Fruit fly (Drosophila melanogaster): ENCODE results near the gene CG14662.
A peak's percentile ranks its signal among the peaks of the same experiment; 100 is the strongest.

CG14662 gene

DNA sequence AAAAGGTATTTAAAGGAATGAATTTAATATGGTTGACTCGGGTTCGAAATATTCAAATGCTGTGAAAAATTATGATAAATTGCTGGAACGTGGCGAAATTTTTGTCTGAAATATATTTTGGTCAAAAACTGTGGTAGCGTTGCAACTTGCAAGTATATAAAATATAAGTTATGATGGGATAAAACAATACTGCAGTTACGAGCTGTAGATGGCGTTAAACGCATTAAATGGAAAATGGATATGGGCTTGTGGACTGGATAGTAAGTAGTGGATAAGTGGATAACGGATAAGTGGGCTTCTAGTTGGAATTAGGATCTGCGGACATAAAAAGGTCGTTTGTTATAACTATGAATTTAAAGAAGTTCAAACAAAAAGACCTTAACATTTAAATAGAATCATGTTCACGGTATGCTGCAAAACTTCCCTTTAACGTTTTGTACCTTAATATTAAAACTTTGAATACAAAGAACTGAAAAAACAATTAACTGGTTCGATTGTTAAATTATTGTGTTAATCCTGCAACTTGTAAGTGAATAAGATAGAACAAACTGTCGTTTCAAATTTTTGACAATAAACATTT lies 14.7 kb downstream of the CG14662 start (continued):
- TF ChIP-seq CkIIα-i1 (GFP tag; IDR thresholded peaks at IDR 0.05) (no peak), gt (GFP tag; IDR thresholded peaks at IDR 0.05) (no peak), Gsc (GFP tag; IDR thresholded peaks at IDR 0.05) (no peak), Mes4 (GFP tag; optimal IDR thresholded peaks at IDR 0.05) (no peak), Sin3A (optimal IDR thresholded peaks at IDR 0.05) (no peak), CG1603 (tag; optimal IDR thresholded peaks at IDR 0.05) (peak; percentile 7), CG10979 (tag; optimal IDR thresholded peaks at IDR 0.05) (peak; percentile 7), lilli (GFP tag; optimal IDR thresholded peaks at IDR 0.05) (no peak), HLH4C (GFP tag; IDR thresholded peaks at IDR 0.05; ENCODE audit: partially characterized antibody) (no peak), corto (GFP tag; optimal IDR thresholded peaks at IDR 0.05) (no peak), CG3065 (GFP tag; optimal IDR thresholded peaks at IDR 0.05) (no peak), CG13424 (tag; optimal IDR thresholded peaks at IDR 0.05) (no peak), CG16813 (GFP tag; IDR thresholded peaks at IDR 0.05; ENCODE audit: partially characterized antibody) (no peak), CG11696 (GFP tag; IDR thresholded peaks at IDR 0.05) (0 out of 2 replicates have a peak, but pooled peaks have one; percentile 12), insv (GFP tag; optimal IDR thresholded peaks at IDR 0.05) (peak; percentile 74 to 97), CG2678 (tag; optimal IDR thresholded peaks at IDR 0.05) (no peak), Sox100B (GFP tag; optimal IDR thresholded peaks at IDR 0.05) (no peak), Dll (GFP tag; IDR thresholded peaks at IDR 0.05; ENCODE audit: partially characterized antibody) (no peak), klu (GFP tag; IDR thresholded peaks at IDR 0.05) (no peak), CG14014 (GFP tag; IDR thresholded peaks at IDR 0.05) (no peak), CG31388 (GFP tag; optimal IDR thresholded peaks at IDR 0.05) (no peak), sens (GFP tag) (peak; percentile 23), CG31365 (tag; optimal IDR thresholded peaks at IDR 0.05) (peak; percentile 87), Sry-δ (GFP tag; optimal IDR thresholded peaks at IDR 0.05) (no peak), HmgZ (tag; optimal IDR thresholded peaks at IDR 0.05) (no peak), D19A (tag; optimal IDR thresholded peaks at IDR 0.05) (no peak), Poxn (GFP tag; IDR thresholded peaks at IDR 0.05) (no peak), Atf3 (GFP tag; optimal IDR thresholded peaks at IDR 0.05) (no peak), CG7839 (tag; optimal IDR thresholded peaks at IDR 0.05) (no peak), Dek (tag; optimal IDR thresholded peaks at IDR 0.05) (no peak), CG2199 (GFP tag; IDR thresholded peaks at IDR 0.05) (peak; percentile 88)

DNA sequence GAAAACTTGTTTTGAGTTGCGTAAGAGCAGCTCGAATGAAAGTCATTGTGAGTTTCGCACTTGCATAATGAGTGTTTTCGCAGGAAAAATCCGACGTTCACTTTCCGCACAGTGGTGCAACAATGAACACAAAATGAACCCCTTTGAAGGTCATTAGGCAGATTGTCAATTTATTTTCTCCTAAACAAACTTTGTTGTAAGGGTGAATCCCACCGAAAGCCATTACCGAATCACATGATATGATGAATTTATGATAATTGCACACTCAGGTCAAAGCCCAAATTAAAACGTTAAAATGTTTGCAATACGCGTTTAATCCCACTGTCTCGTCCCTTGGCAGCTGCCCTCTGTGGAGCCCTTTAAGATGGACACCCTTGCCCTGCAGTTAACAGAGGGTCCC lies 16.8 kb downstream of the CG14662 start:
- 0 out of 3 replicates have a peak, but pooled peaks have one; percentile 12 for TF ChIP-seq CG11695 (GFP tag; IDR thresholded peaks at IDR 0.05)
- peak; percentile 46 for TF ChIP-seq sens (GFP tag)
- TF ChIP-seq crc (GFP tag; optimal IDR thresholded peaks at IDR 0.05): no peak
- 0 out of 3 replicates have a peak, but pooled peaks have one; percentile 51 for TF ChIP-seq CG11456 (GFP tag; IDR thresholded peaks at IDR 0.05)
- TF ChIP-seq Drgx (GFP tag; IDR thresholded peaks at IDR 0.05): 0 out of 2 replicates have a peak, but pooled peaks have one; percentile 17
- no peak for TF ChIP-seq CG7372 (GFP tag; IDR thresholded peaks at IDR 0.05)
- no peak for TF ChIP-seq hkb (optimal IDR thresholded peaks at IDR 0.05)
- 0 out of 2 replicates have a peak, but pooled peaks have one; percentile 18 for TF ChIP-seq hkb (GFP tag; IDR thresholded peaks at IDR 0.05)
- peak; percentile 35 for TF ChIP-seq Med (GFP tag)
